Worm (Caenorhabditis elegans) whole organism, mixed stage, embryonic: ENCODE data around the gene C06E4.6.

Experiments used
- M03D4.4 ChIP-seq: sonication (generic microtip); optimal IDR thresholded peaks from 2 replicates; lab custom pipeline; 2017; ENCODE audit warnings: mild to moderate bottlenecking, missing genetic modification characterization, missing compliant biosample characterization
- bed-3 ChIP-seq: fragments of 200-800 bp; sonication (Bioruptor generic); optimal IDR thresholded peaks from 3 replicates; lab custom pipeline; 2018; ENCODE audit warnings: mild to moderate bottlenecking, missing genetic modification characterization, moderate library complexity, missing compliant biosample characterization
- blmp-1 ChIP-seq: fragments of 150-350 bp; optimal IDR thresholded peaks from 2 replicates; lab custom pipeline; 2014; ENCODE audit warnings: missing biosample characterization, missing genetic modification characterization
- ceh-39 ChIP-seq: fragments of 150-350 bp; optimal IDR thresholded peaks from 2 replicates; lab custom pipeline; 2014; ENCODE audit warnings: missing biosample characterization, missing genetic modification characterization
- ceh-43 ChIP-seq: fragments of 200-800 bp; sonication (Bioruptor generic); optimal IDR thresholded peaks from 2 replicates; lab custom pipeline; 2018; ENCODE audit warnings: mild to moderate bottlenecking, missing genetic modification characterization, moderate library complexity, missing compliant biosample characterization
- ceh-83 ChIP-seq: fragments of 200-800 bp; sonication (Bioruptor generic); optimal IDR thresholded peaks from 2 replicates; lab custom pipeline; 2018; ENCODE audit warnings: mild to moderate bottlenecking, missing genetic modification characterization, missing compliant biosample characterization
- ces-1 ChIP-seq: fragments of 150-350 bp; optimal IDR thresholded peaks from 2 replicates; lab custom pipeline; 2014; ENCODE audit warnings: missing biosample characterization, missing genetic modification reagents, missing genetic modification characterization
- cnd-1 ChIP-seq: fragments of 200-800 bp; sonication (Bioruptor generic); optimal IDR thresholded peaks from 2 replicates; lab custom pipeline; 2018; ENCODE audit warnings: mild to moderate bottlenecking, missing genetic modification characterization, missing compliant biosample characterization
- elt-1 ChIP-seq: sonication (generic microtip); optimal IDR thresholded peaks from 2 replicates; lab custom pipeline; 2017; ENCODE audit warnings: missing genetic modification characterization, mild to moderate bottlenecking, missing compliant biosample characterization, antibody characterized with exemption, moderate library complexity, borderline replicate concordance; ENCODE audit not compliant: insufficient read depth
- elt-3 ChIP-seq: fragments of 150-350 bp; optimal IDR thresholded peaks from 2 replicates; lab custom pipeline; 2014; ENCODE audit warnings: missing biosample characterization, missing genetic modification characterization
- flh-1 ChIP-seq: fragments of 200-800 bp; sonication (Bioruptor generic); optimal IDR thresholded peaks from 2 replicates; lab custom pipeline; 2018; ENCODE audit warnings: mild to moderate bottlenecking, missing genetic modification characterization, moderate library complexity, missing compliant biosample characterization
- ham-2 ChIP-seq: fragments of 200-800 bp; sonication (Bioruptor generic); optimal IDR thresholded peaks from 2 replicates; lab custom pipeline; 2018; ENCODE audit warnings: mild to moderate bottlenecking, missing genetic modification characterization, missing compliant biosample characterization
- hlh-1 ChIP-seq: fragments of 150-350 bp; optimal IDR thresholded peaks from 2 replicates; lab custom pipeline; 2014; ENCODE audit warnings: missing biosample characterization, missing genetic modification reagents, missing genetic modification characterization
- lin-13 ChIP-seq: fragments of 150-350 bp; optimal IDR thresholded peaks from 2 replicates; lab custom pipeline; 2014; ENCODE audit warnings: missing biosample characterization, missing genetic modification characterization
- lin-32 ChIP-seq: fragments of 200-800 bp; sonication (Bioruptor generic); optimal IDR thresholded peaks from 2 replicates; lab custom pipeline; 2018; ENCODE audit warnings: mild to moderate bottlenecking, missing genetic modification characterization, missing compliant biosample characterization
- lsy-2 ChIP-seq: fragments of 150-350 bp; optimal IDR thresholded peaks from 2 replicates; lab custom pipeline; 2014; ENCODE audit warnings: missing biosample characterization, missing genetic modification characterization
- mab-5 ChIP-seq: fragments of 150-350 bp; optimal IDR thresholded peaks from 2 replicates; lab custom pipeline; 2014; ENCODE audit warnings: missing biosample characterization, missing genetic modification characterization
- mep-1 ChIP-seq: fragments of 150-350 bp; optimal IDR thresholded peaks from 2 replicates; lab custom pipeline; 2017; ENCODE audit warnings: missing biosample characterization, missing genetic modification reagents, missing genetic modification characterization, inconsistent platforms
- nhr-2 ChIP-seq: fragments of 150-350 bp; optimal IDR thresholded peaks from 2 replicates; lab custom pipeline; 2014; ENCODE audit warnings: missing biosample characterization, missing genetic modification characterization
- nhr-237 ChIP-seq: fragments of 150-350 bp; optimal IDR thresholded peaks from 2 replicates; lab custom pipeline; 2014; ENCODE audit warnings: missing biosample characterization, missing genetic modification characterization
- nhr-28 ChIP-seq: fragments of 150-350 bp; optimal IDR thresholded peaks from 2 replicates; lab custom pipeline; 2014; ENCODE audit warnings: missing biosample characterization, missing genetic modification characterization
- nhr-76 ChIP-seq: sonication (generic microtip); optimal IDR thresholded peaks from 2 replicates; lab custom pipeline; 2017; ENCODE audit warnings: missing biosample characterization, missing genetic modification characterization
- sem-2 ChIP-seq: fragments of 200-800 bp; sonication (Bioruptor generic); optimal IDR thresholded peaks from 2 replicates; lab custom pipeline; 2018; ENCODE audit warnings: mild to moderate bottlenecking, missing genetic modification characterization, missing compliant biosample characterization
- sptf-1 ChIP-seq: sonication (generic microtip); optimal IDR thresholded peaks from 2 replicates; lab custom pipeline; 2017; ENCODE audit warnings: mild to moderate bottlenecking, missing genetic modification characterization, moderate library complexity, missing compliant biosample characterization
- tbx-8 ChIP-seq: fragments of 200-800 bp; sonication (Bioruptor generic); optimal IDR thresholded peaks from 2 replicates; lab custom pipeline; 2018; ENCODE audit warnings: mild to moderate bottlenecking, missing genetic modification characterization, moderate library complexity, missing compliant biosample characterization
- unc-120 ChIP-seq: sonication (generic microtip); optimal IDR thresholded peaks from 2 replicates; lab custom pipeline; 2017; ENCODE audit warnings: missing genetic modification characterization, missing compliant biosample characterization; ENCODE audit not compliant: poor library complexity, severe bottlenecking
- unc-39 ChIP-seq: fragments of 150-350 bp; optimal IDR thresholded peaks from 2 replicates; lab custom pipeline; 2014; ENCODE audit warnings: missing biosample characterization, missing genetic modification characterization
- zip-8 ChIP-seq: fragments of 150-350 bp; optimal IDR thresholded peaks from 2 replicates; lab custom pipeline; 2014; ENCODE audit warnings: missing biosample characterization, missing genetic modification characterization
- ztf-11 ChIP-seq: fragments of 150-350 bp; optimal IDR thresholded peaks from 2 replicates; lab custom pipeline; 2014; ENCODE audit warnings: missing biosample characterization, missing genetic modification characterization

The C06E4.6 gene

DNA sequence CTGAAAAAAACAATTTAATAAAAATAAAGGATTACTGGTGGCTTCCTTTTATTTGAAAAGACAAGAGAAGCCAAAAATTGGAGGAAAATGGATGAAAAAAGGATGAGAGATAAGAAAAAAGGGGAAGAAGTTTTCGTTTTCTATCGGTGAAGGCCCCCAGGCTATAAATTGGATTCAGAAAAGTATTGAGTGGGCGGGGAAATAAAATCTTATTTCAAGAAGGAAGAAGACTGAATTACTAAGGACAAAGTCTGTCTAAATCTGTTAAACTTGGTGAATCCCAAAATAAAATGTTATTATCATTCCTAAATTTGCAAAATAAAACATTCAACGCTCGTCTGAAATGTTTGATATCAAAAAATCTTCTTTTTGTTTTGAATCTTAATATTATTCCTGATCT, 36.0 kb downstream of the C06E4.6 start:
- TF ChIP-seq ces-1 (GFP tag; lab: Kevin White, UChicago) (peak; percentile 57), nhr-28 (tag; lab: Kevin White, UChicago) (no peak), ztf-11 (no peak)

- no peak for TF ChIP-seq ceh-83
- no peak for TF ChIP-seq mab-5 (tag; lab: Kevin White, UChicago)
- TF ChIP-seq flh-1 (GFP tag; lab: Kevin White, UChicago) = no peak
- no peak for TF ChIP-seq bed-3 (GFP tag; lab: Kevin White, UChicago)
- no peak for TF ChIP-seq cnd-1
- TF ChIP-seq sptf-1 (tag; lab: Kevin White, UChicago) = no peak
- TF ChIP-seq ham-2 (GFP tag; lab: Kevin White, UChicago) = no peak
- TF ChIP-seq mep-1 (tag; lab: Kevin White, UChicago) = no peak
- TF ChIP-seq lin-13 (tag; lab: Kevin White, UChicago) = no peak
- no peak for TF ChIP-seq nhr-76 (tag; lab: Kevin White, UChicago)
- no peak for TF ChIP-seq ceh-39 (tag; lab: Kevin White, UChicago)
- no peak for TF ChIP-seq M03D4.4 (tag; lab: Kevin White, UChicago)
- TF ChIP-seq, all 35 proteins: peak for 0
Measured at ce11 chrIV:7219398-7220087, 38.6 kb downstream of the C06E4.6 start, which contains the start of the genes glb-23 and R13A1.1. glb-23 (minus strand) TSS chrIV:7219498. R13A1.1 (plus strand) TSS chrIV:7220037.

DNA sequence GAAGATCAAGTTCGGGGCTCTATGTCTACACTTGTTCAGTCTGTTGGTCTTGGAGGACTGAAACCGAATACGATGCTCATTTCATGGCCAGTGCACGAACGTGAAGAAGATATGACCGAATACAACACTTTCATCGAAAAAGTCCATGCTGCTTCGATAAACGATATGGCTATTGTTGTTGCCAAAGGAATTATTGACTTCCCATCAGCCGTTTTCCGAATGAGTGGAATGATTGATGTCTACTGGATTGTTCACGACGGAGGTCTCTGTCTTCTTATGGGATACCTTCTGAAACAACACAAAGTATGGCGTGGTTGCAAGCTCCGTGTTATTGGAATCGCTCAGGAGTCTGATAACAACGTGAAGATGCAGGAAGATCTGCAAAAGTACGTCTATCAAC, 41.9 kb downstream of the C06E4.6 start:
- no peak for TF ChIP-seq ceh-39 (tag; lab: Kevin White, UChicago)
- no peak for TF ChIP-seq ztf-11
- TF ChIP-seq mep-1 (tag; lab: Kevin White, UChicago) = no peak
- TF ChIP-seq ceh-43 (GFP tag; lab: Kevin White, UChicago) = no peak
- TF ChIP-seq, all 35 proteins: peak for 0

DNA sequence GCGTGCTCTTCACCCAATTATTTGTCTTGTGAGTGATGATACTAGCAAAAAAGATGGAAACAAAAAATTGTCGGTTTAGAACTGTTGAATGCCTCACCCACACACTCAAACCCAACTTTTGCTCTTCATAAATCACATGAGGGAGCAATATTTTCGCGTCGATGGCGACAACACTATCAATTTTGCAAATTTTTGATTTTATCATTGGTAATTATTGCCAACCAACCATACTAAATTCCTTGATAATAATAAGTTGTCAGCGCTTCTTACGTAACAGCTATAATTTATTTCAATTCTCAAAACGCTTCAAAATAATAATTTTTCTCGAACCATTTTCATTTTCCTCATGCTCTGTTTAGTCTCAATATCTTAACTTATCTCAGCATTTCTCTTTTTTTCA, 45.3 kb downstream of the C06E4.6 start:
- TF ChIP-seq zip-8 (no peak), ceh-39 (tag; lab: Kevin White, UChicago) (no peak), nhr-76 (tag; lab: Kevin White, UChicago) (no peak), M03D4.4 (tag; lab: Kevin White, UChicago) (no peak), elt-1 (tag; lab: Kevin White, UChicago) (no peak), nhr-237 (no peak), hlh-1 (tag; lab: Kevin White, UChicago) (no peak), lsy-2 (tag; lab: Kevin White, UChicago) (no peak), lin-32 (no peak), lin-13 (tag; lab: Kevin White, UChicago) (no peak), flh-1 (GFP tag; lab: Kevin White, UChicago) (no peak)
- TF ChIP-seq, all 35 proteins: peak for 0

DNA sequence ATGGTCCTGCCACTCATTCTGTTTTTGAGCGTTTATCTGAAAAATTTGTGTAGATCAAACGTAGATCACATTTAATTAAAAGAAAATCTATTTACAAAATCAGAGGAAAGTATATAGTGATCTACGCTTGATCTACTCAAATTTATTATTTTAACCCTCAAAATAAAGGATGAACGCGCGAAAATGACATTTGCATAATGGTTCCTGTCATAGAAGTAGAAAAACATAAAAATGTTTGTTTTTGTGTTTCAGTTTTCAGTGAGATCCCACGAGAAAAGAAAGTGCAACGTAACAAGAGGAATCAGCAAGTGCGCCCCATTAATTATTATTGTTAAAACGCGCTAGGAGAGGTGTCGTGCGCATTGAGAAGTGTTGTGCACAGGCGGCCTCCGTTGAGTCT, 46.8 kb downstream of the C06E4.6 start:
- TF ChIP-seq unc-39 (tag; lab: Kevin White, UChicago) = no peak
- TF ChIP-seq zip-8 = no peak
- no peak for TF ChIP-seq sptf-1 (tag; lab: Kevin White, UChicago)
- no peak for TF ChIP-seq lsy-2 (tag; lab: Kevin White, UChicago)
- no peak for TF ChIP-seq tbx-8 (GFP tag; lab: Kevin White, UChicago)
- TF ChIP-seq M03D4.4 (tag; lab: Kevin White, UChicago) = no peak
- TF ChIP-seq unc-120 (tag; lab: Kevin White, UChicago) = no peak

- TF ChIP-seq elt-1 (tag; lab: Kevin White, UChicago) (no peak), elt-3 (tag; lab: Kevin White, UChicago) (no peak), sem-2 (GFP tag; lab: Kevin White, UChicago) (no peak), blmp-1 (no peak), flh-1 (GFP tag; lab: Kevin White, UChicago) (no peak), lin-13 (tag; lab: Kevin White, UChicago) (no peak), ceh-83 (no peak), nhr-76 (tag; lab: Kevin White, UChicago) (no peak), tbx-8 (GFP tag; lab: Kevin White, UChicago) (no peak), hlh-1 (tag; lab: Kevin White, UChicago) (no peak), nhr-2 (no peak)
- TF ChIP-seq, all 35 proteins: peak for 0
Measured at ce11 chrIV:7208961-7209360, 49.1 kb downstream of the C06E4.6 start.
